Worm (Caenorhabditis elegans): ENCODE results near the gene spas-1.

DNA sequence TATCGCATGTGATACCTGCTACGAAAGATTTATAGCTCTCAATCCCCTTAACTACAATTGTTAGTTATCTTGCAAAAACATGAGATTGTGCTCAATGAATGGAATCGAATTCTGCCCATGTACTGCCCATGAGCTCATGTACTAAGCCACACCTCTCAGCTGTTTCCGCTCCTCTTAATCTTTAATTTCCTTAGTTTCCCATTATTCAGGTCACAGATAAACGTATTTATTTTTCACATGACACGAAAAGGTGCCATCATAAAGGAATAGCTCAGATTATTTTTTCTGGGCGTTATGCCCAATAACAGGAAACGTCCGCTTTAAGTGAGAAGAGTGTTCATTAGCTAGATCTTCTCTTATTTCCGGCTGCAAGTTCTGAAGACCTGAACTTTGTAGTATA, 10.4 kb downstream of the spas-1 start:
- no peak for TF ChIP-seq zag-1 (tag; optimal IDR thresholded peaks at IDR 0.05)
- no peak for TF ChIP-seq lsy-2 (tag; optimal IDR thresholded peaks at IDR 0.05)
- no peak for TF ChIP-seq snpc-4 (tag; optimal IDR thresholded peaks at IDR 0.05)
- no peak for TF ChIP-seq egl-27 (tag; optimal IDR thresholded peaks at IDR 0.05)
- TF ChIP-seq lin-11 (tag; optimal IDR thresholded peaks at IDR 0.05) = no peak
- no peak for TF ChIP-seq mdl-1 (tag; optimal IDR thresholded peaks at IDR 0.05)
- TF ChIP-seq unc-39 (tag; optimal IDR thresholded peaks at IDR 0.05) = no peak
- TF ChIP-seq dmd-4 (tag; optimal IDR thresholded peaks at IDR 0.05) = no peak
